Fruit fly (Drosophila melanogaster): ENCODE measurements around the gene Efa6.

Gene Efa6

dm6 chr3R:22589311-22589710, 1.8 kb downstream of the Efa6 start (continued):
- peak; percentile 35 for TF ChIP-seq ewg (GFP tag; optimal IDR thresholded peaks at IDR 0.05)
- TF ChIP-seq lola (GFP tag; optimal IDR thresholded peaks at IDR 0.05), result peak in 1 of 3 experiments; percentile 42
- no peak for TF ChIP-seq slou (GFP tag; optimal IDR thresholded peaks at IDR 0.05)
- TF ChIP-seq z (GFP tag; IDR thresholded peaks at IDR 0.05), result no peak
- no peak for TF ChIP-seq lov (optimal IDR thresholded peaks at IDR 0.05)
- 0 out of 3 replicates have a peak, but pooled peaks have one; percentile 47 for TF ChIP-seq lov (GFP tag; IDR thresholded peaks at IDR 0.05)
- TF ChIP-seq CG1603 (tag; optimal IDR thresholded peaks at IDR 0.05), result peak; percentile 80
- TF ChIP-seq NC2β (GFP tag; optimal IDR thresholded peaks at IDR 0.05), result no peak
- TF ChIP-seq CG17385 (GFP tag; optimal IDR thresholded peaks at IDR 0.05), result no peak
- TF ChIP-seq Drgx (GFP tag; IDR thresholded peaks at IDR 0.05), result peak; percentile 42; the same call in 1 of the 2 replicates
- TF ChIP-seq CG8388 (GFP tag; optimal IDR thresholded peaks at IDR 0.05), result peak; percentile 29
- no peak for TF ChIP-seq CG6854 (GFP tag; optimal IDR thresholded peaks at IDR 0.05)
- peak; percentile 10; the same call in 1 of the 2 replicates for TF ChIP-seq sob (GFP tag; IDR thresholded peaks at IDR 0.05)
- peak; percentile 80 for TF ChIP-seq CG17568 (GFP tag; optimal IDR thresholded peaks at IDR 0.05)
- TF ChIP-seq CG8281 (tag; optimal IDR thresholded peaks at IDR 0.05), result peak; percentile 32
- TF ChIP-seq Eip74EF (GFP tag; optimal IDR thresholded peaks at IDR 0.05), result peak in 1 of 2 experiments; percentile 47
- TF ChIP-seq Lhr (GFP tag; optimal IDR thresholded peaks at IDR 0.05), result peak; percentile 6
- TF ChIP-seq CG31441 (GFP tag; IDR thresholded peaks at IDR 0.05), result peak; percentile 42
- TF ChIP-seq gce (GFP tag; IDR thresholded peaks at IDR 0.05), result 0 out of 3 replicates have a peak, but pooled peaks have one; percentile 52
- TF ChIP-seq CG3407 (GFP tag; optimal IDR thresholded peaks at IDR 0.05), result peak; percentile 75
- peak; percentile 20 for TF ChIP-seq BtbVII (GFP tag; optimal IDR thresholded peaks at IDR 0.05)
- TF ChIP-seq D (optimal IDR thresholded peaks at IDR 0.05), result no peak
- TF ChIP-seq D (GFP tag; optimal IDR thresholded peaks at IDR 0.05), result peak; percentile 56
- peak; percentile 72 for TF ChIP-seq CG6813 (GFP tag; optimal IDR thresholded peaks at IDR 0.05)
- TF ChIP-seq CoRest (tag; optimal IDR thresholded peaks at IDR 0.05), result peak; percentile 4
- peak; percentile 45 for TF ChIP-seq CG2712 (tag; optimal IDR thresholded peaks at IDR 0.05)
- no peak for TF ChIP-seq pan (optimal IDR thresholded peaks at IDR 0.05)
- TF ChIP-seq pan (GFP tag; optimal IDR thresholded peaks at IDR 0.05 in 1 of 2, IDR thresholded peaks at IDR 0.05 in 1 of 2), result peak in 1 of 2 experiments; percentile 50
- TF ChIP-seq Dll (GFP tag; IDR thresholded peaks at IDR 0.05; ENCODE audit: partially characterized antibody), result no peak
- TF ChIP-seq CG4424 (GFP tag; optimal IDR thresholded peaks at IDR 0.05), result peak; percentile 14
- peak; percentile 47; the same call in 2 of the 3 replicates for TF ChIP-seq CG17361 (GFP tag; IDR thresholded peaks at IDR 0.05)
- peak; percentile 30; the same call in 1 of the 2 replicates for TF ChIP-seq vvl (GFP tag; IDR thresholded peaks at IDR 0.05)
- TF ChIP-seq caup (GFP tag; optimal IDR thresholded peaks at IDR 0.05; ENCODE audit: severe bottlenecking), result peak; percentile 32
- TF ChIP-seq Hsf (GFP tag; optimal IDR thresholded peaks at IDR 0.05), result peak; percentile 0
- peak; percentile 67 for TF ChIP-seq fd64A (GFP tag; optimal IDR thresholded peaks at IDR 0.05)
- TF ChIP-seq CG31365 (tag; optimal IDR thresholded peaks at IDR 0.05), result peak; percentile 3
- TF ChIP-seq Usf (GFP tag; optimal IDR thresholded peaks at IDR 0.05), result no peak
- peak; percentile 50 for TF ChIP-seq dmrt11E (tag; optimal IDR thresholded peaks at IDR 0.05)
- TF ChIP-seq peb (GFP tag; IDR thresholded peaks at IDR 0.05), result no peak
- peak; percentile 12 for TF ChIP-seq Ssrp (tag; optimal IDR thresholded peaks at IDR 0.05)
- TF ChIP-seq CG13424 (tag; optimal IDR thresholded peaks at IDR 0.05), result peak; percentile 28
- peak; percentile 26 for TF ChIP-seq CG17802 (tag; optimal IDR thresholded peaks at IDR 0.05)
- no peak for TF ChIP-seq dati (GFP tag; IDR thresholded peaks at IDR 0.05)
- TF ChIP-seq nau (GFP tag; optimal IDR thresholded peaks at IDR 0.05), result peak; percentile 69
- no peak for TF ChIP-seq CG18476 (GFP tag; optimal IDR thresholded peaks at IDR 0.05)
- peak; percentile 40 for TF ChIP-seq CG18262 (tag; optimal IDR thresholded peaks at IDR 0.05)
- TF ChIP-seq CG10462 (GFP tag; optimal IDR thresholded peaks at IDR 0.05), result no peak
- TF ChIP-seq chinmo (GFP tag; IDR thresholded peaks at IDR 0.05; ENCODE audit: partially characterized antibody), result 0 out of 4 replicates have a peak, but pooled peaks have one; percentile 11
- TF ChIP-seq CG12236 (GFP tag; optimal IDR thresholded peaks at IDR 0.05), result peak; percentile 7
- peak; percentile 32; the same call in 1 of the 2 replicates for TF ChIP-seq sim (GFP tag; IDR thresholded peaks at IDR 0.05)
